Fruit fly (Drosophila melanogaster) whole organism, wandering third instar larva: ENCODE results near the gene CG42747.
A peak's percentile ranks its signal among the peaks of the same experiment; 100 is the strongest.

Source experiments
- Abd-B ChIP-seq: fragments of >200 bp; optimal IDR thresholded peaks from 2 replicates; lab custom pipeline; 2017; ENCODE audit warnings: missing biosample characterization, missing genetic modification characterization
- CG32264 ChIP-seq: fragments of 200-800 bp; sonication (Bioruptor generic); optimal IDR thresholded peaks from 2 replicates; lab custom pipeline; 2016; ENCODE audit warnings: missing biosample characterization, missing genetic modification characterization
- CG9705 ChIP-seq: fragments of 200-800 bp; sonication (Bioruptor generic); optimal IDR thresholded peaks from 2 replicates; lab custom pipeline; 2018; ENCODE audit warnings: missing biosample characterization, mild to moderate bottlenecking, missing genetic modification characterization
- CrebA ChIP-seq: fragments of 200-800 bp; sonication (Bioruptor generic); optimal IDR thresholded peaks from 2 replicates; lab custom pipeline; 2016; ENCODE audit warnings: missing biosample characterization, mild to moderate bottlenecking, missing genetic modification characterization, borderline replicate concordance
- Dfd ChIP-seq: fragments of >200 bp; optimal IDR thresholded peaks from 2 replicates; lab custom pipeline; 2017; ENCODE audit warnings: missing biosample characterization, missing genetic modification characterization
- Dif ChIP-seq: fragments of 200-275, 200-300 bp; sonication (Bioruptor generic); optimal IDR thresholded peaks from 2 replicates; lab custom pipeline; 2018; ENCODE audit warnings: missing biosample characterization, missing genetic modification characterization; ENCODE audit not compliant: partially characterized antibody
- GATAd ChIP-seq: sonication (Bioruptor generic); optimal IDR thresholded peaks from 2 replicates; lab custom pipeline; 2016; ENCODE audit warnings: missing biosample characterization, missing genetic modification characterization
- HLH106 ChIP-seq: fragments of 200-800 bp; optimal IDR thresholded peaks from 3 replicates; lab custom pipeline; 2019; ENCODE audit warnings: missing biosample characterization, mild to moderate bottlenecking, missing genetic modification characterization, moderate library complexity
- Hnf4 ChIP-seq: fragments of 200-800 bp; sonication (Bioruptor generic); optimal IDR thresholded peaks from 2 replicates; lab custom pipeline; 2016; ENCODE audit warnings: missing biosample characterization, mild to moderate bottlenecking, missing genetic modification characterization
- Hr78 ChIP-seq: fragments of >200 bp; optimal IDR thresholded peaks from 2 replicates; lab custom pipeline; 2017; ENCODE audit warnings: missing biosample characterization, missing genetic modification characterization
- Hr83 ChIP-seq: fragments of 200-300 bp; sonication (Bioruptor generic); optimal IDR thresholded peaks from 2 replicates; lab custom pipeline; 2016; ENCODE audit warnings: missing biosample characterization, mild to moderate bottlenecking, missing genetic modification characterization, moderate library complexity; ENCODE audit not compliant: poor library complexity, severe bottlenecking
- Jra ChIP-seq: sonication (Bioruptor generic); optimal IDR thresholded peaks from 2 replicates; lab custom pipeline; 2016; ENCODE audit warnings: missing biosample characterization, missing genetic modification characterization
- Mio ChIP-seq: sonication (Bioruptor generic); optimal IDR thresholded peaks from 2 replicates; lab custom pipeline; 2016; ENCODE audit warnings: missing biosample characterization, missing genetic modification characterization
- N ChIP-seq: fragments of >200 bp; optimal IDR thresholded peaks from 2 replicates; lab custom pipeline; 2018; ENCODE audit warnings: missing biosample characterization, missing external identifiers, missing genetic modification characterization
- OdsH ChIP-seq: fragments of 200-800 bp; sonication (Bioruptor generic); optimal IDR thresholded peaks from 2 replicates; lab custom pipeline; 2016; ENCODE audit warnings: missing biosample characterization, mild to moderate bottlenecking, missing genetic modification characterization
- Rel ChIP-seq, 2 experiments: fragments of 200-800 bp; sonication (Bioruptor generic) in 1 of 2; optimal IDR thresholded peaks; 2 replicates in 1 of 2; 3 replicates in 1 of 2; lab custom pipeline; 2016 to 2019; ENCODE audit warnings: mild to moderate bottlenecking in 2 of 2, missing biosample characterization in 2 of 2, missing genetic modification characterization in 2 of 2, moderate library complexity in 1 of 2
- Sp1 ChIP-seq: fragments of 200-800 bp; sonication (Bioruptor generic); optimal IDR thresholded peaks from 3 replicates; lab custom pipeline; 2019; ENCODE audit warnings: missing biosample characterization, mild to moderate bottlenecking, missing genetic modification characterization, moderate library complexity
- br ChIP-seq: fragments of 200-800 bp; sonication (Bioruptor generic); optimal IDR thresholded peaks from 2 replicates; lab custom pipeline; 2016; ENCODE audit warnings: missing biosample characterization, missing genetic modification characterization
- brk ChIP-seq: fragments of 200-800 bp; sonication (Bioruptor generic); optimal IDR thresholded peaks from 2 replicates; lab custom pipeline; 2016; ENCODE audit warnings: missing biosample characterization, mild to moderate bottlenecking, missing genetic modification characterization
- dl ChIP-seq, 2 experiments: fragments of 175-275, 200-275 bp in 1 of 2; fragments of 200-275 bp in 1 of 2; sonication (Bioruptor generic); optimal IDR thresholded peaks; lab custom pipeline; 2018; ENCODE audit warnings: mild to moderate bottlenecking in 2 of 2, missing biosample characterization in 2 of 2, missing genetic modification characterization in 2 of 2, moderate library complexity in 2 of 2; ENCODE audit not compliant: partially characterized antibody in 2 of 2, insufficient read depth in 1 of 2
- dmrt93B ChIP-seq: fragments of 200-800 bp; sonication (Bioruptor generic); optimal IDR thresholded peaks from 2 replicates; lab custom pipeline; 2018; ENCODE audit warnings: missing biosample characterization, mild to moderate bottlenecking, missing genetic modification characterization
- dsf ChIP-seq: sonication (Bioruptor generic); optimal IDR thresholded peaks from 2 replicates; lab custom pipeline; 2016; ENCODE audit warnings: missing biosample characterization, missing genetic modification characterization, borderline replicate concordance
- ey ChIP-seq: fragments of 200-800 bp; sonication (Bioruptor generic); optimal IDR thresholded peaks from 2 replicates; lab custom pipeline; 2016; ENCODE audit warnings: missing biosample characterization, missing genetic modification characterization
- foxo ChIP-seq, 2 experiments: fragments of 200-800 bp; sonication (Bioruptor generic); optimal IDR thresholded peaks; 2 replicates in 1 of 2; 3 replicates in 1 of 2; lab custom pipeline; 2016 to 2017; ENCODE audit warnings: missing biosample characterization in 2 of 2, missing genetic modification characterization in 2 of 2
- fru ChIP-seq: fragments of 200-800 bp; sonication (Bioruptor generic); optimal IDR thresholded peaks from 3 replicates; lab custom pipeline; 2016; ENCODE audit warnings: missing biosample characterization, mild to moderate bottlenecking, missing genetic modification characterization
- h ChIP-seq: fragments of 200-800 bp; sonication (Bioruptor generic); optimal IDR thresholded peaks from 3 replicates; lab custom pipeline; 2016; ENCODE audit warnings: missing biosample characterization, mild to moderate bottlenecking, missing genetic modification characterization
- jim ChIP-seq: fragments of 175-275, 200-325 bp; sonication (Bioruptor generic); optimal IDR thresholded peaks from 2 replicates; lab custom pipeline; 2016; ENCODE audit warnings: missing biosample characterization, mild to moderate bottlenecking, missing genetic modification characterization
- lola ChIP-seq: fragments of >200 bp; optimal IDR thresholded peaks from 2 replicates; lab custom pipeline; 2017; ENCODE audit warnings: missing biosample characterization, missing genetic modification characterization
- pan ChIP-seq: fragments of >200 bp; optimal IDR thresholded peaks from 2 replicates; lab custom pipeline; 2017
- psq ChIP-seq: fragments of 200-800 bp; sonication (Bioruptor generic); optimal IDR thresholded peaks from 3 replicates; lab custom pipeline; 2017; ENCODE audit warnings: missing biosample characterization, mild to moderate bottlenecking, missing genetic modification characterization, moderate library complexity
- rgr ChIP-seq: fragments of 200-800 bp; sonication (Bioruptor generic); optimal IDR thresholded peaks from 3 replicates; lab custom pipeline; 2016; ENCODE audit warnings: missing biosample characterization, mild to moderate bottlenecking, missing genetic modification characterization
- sage ChIP-seq: fragments of 200-800 bp; sonication (Bioruptor generic); optimal IDR thresholded peaks from 2 replicates; lab custom pipeline; 2016; ENCODE audit warnings: missing biosample characterization, mild to moderate bottlenecking, missing genetic modification characterization
- sv ChIP-seq: fragments of 200-800 bp; sonication (Bioruptor generic); optimal IDR thresholded peaks from 3 replicates; lab custom pipeline; 2016; ENCODE audit warnings: missing biosample characterization, missing genetic modification characterization
- tai ChIP-seq: sonication (Bioruptor generic); optimal IDR thresholded peaks from 2 replicates; lab custom pipeline; 2016; ENCODE audit warnings: missing biosample characterization, missing genetic modification characterization
- usp ChIP-seq: fragments of >200 bp; optimal IDR thresholded peaks from 2 replicates; lab custom pipeline; 2017; ENCODE audit warnings: missing biosample characterization, missing genetic modification characterization
- woc ChIP-seq: sonication (Bioruptor generic); optimal IDR thresholded peaks from 2 replicates; lab custom pipeline; 2016; ENCODE audit warnings: missing biosample characterization, mild to moderate bottlenecking, missing genetic modification characterization

CG42747 gene

DNA sequence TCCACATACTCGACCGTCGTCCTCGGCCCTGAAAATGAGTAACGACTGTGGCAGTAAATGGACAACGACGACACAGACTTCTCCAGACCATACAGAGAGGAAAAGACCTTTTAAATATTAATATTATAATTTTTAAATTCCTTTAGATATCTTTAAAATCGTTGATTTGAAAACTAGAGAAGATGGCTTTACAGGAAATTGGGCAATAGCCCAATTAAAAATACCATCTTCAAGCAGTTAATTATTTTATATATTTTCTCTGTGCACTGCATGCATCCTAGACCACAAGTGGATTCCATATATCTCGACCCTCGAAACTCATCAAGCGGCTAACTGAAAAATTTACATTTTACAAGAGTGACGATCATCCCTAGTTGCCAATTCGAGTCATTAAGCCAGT is 9.0 kb upstream of the CG42747 start:
- TF ChIP-seq rgr (GFP tag; lab: Kevin White, UChicago) (no peak), Hr83 (GFP tag; lab: Kevin White, UChicago) (no peak)

DNA sequence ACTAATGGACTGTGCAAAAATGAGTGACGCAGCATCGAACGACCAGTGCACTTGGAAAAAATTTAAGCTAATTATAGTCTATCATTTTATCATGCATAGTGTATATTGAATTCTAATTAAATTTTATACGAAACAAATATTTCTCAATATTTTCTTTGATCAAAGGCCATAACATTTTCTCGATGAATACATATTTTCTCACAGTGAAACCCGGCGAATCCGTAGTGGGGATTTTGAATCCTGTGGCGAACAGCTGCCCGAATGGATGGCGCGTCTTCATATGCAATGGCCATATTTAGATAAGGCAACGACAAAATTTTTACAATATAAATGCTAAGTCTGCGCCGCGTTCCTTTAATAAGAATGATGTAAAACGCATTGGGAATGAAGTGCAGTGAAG is 7.9 kb upstream of the CG42747 start:
- peak in 1 of 2 experiments; percentile 57 for TF ChIP-seq foxo (GFP tag; optimal IDR thresholded peaks at IDR 0.05; lab: Kevin White, UChicago)
- peak; percentile 70 for TF ChIP-seq fru (GFP tag; lab: Kevin White, UChicago)
- peak; percentile 64 for TF ChIP-seq ey (GFP tag; lab: Kevin White, UChicago)
- TF ChIP-seq pan (lab: Kevin White, UChicago): no peak
- peak; percentile 25 for TF ChIP-seq sage (GFP tag; lab: Kevin White, UChicago)
- TF ChIP-seq GATAd: no peak
- TF ChIP-seq rgr (GFP tag; lab: Kevin White, UChicago): peak; percentile 52
- TF ChIP-seq dmrt93B (GFP tag; lab: Kevin White, UChicago): peak; percentile 33
- peak; percentile 27 for TF ChIP-seq woc
- peak; percentile 20 for TF ChIP-seq tai
- TF ChIP-seq OdsH: peak; percentile 56
- TF ChIP-seq psq (GFP tag; lab: Kevin White, UChicago): peak; percentile 52
- TF ChIP-seq Sp1 (GFP tag; lab: Kevin White, UChicago): peak; percentile 64
- TF ChIP-seq HLH106: peak; percentile 50
- TF ChIP-seq Hnf4 (GFP tag; lab: Kevin White, UChicago): peak; percentile 21
- no peak for TF ChIP-seq Dif (GFP tag; lab: Kevin White, UChicago)
- TF ChIP-seq br: peak; percentile 36
- TF ChIP-seq sv (GFP tag; lab: Kevin White, UChicago): no peak
- TF ChIP-seq h (GFP tag; lab: Kevin White, UChicago): peak; percentile 68
- TF ChIP-seq, all 38 proteins: peak for 15

DNA sequence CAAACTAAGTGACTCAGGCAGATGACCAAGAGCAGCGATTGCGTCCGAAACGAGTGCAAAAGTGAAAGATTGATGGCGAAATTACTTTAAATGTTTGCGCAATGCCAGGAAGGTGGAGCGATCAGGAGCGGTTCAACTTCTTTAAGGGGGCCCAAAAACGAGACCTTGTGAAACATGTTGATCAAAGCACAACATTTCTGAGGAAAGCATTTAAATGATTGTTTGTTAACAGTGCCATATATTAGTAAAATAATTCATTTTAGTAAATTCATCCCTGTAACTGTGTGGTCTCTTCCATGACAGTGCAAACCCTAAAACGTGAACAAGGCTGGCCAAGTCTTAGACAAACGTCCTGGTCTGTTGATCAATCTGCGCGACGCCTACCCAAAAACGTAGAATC is 4.5 kb upstream of the CG42747 start:
- no peak for TF ChIP-seq CG9705 (GFP tag; lab: Kevin White, UChicago)
- no peak for TF ChIP-seq br
- TF ChIP-seq Hr78: no peak
- TF ChIP-seq sv (GFP tag; lab: Kevin White, UChicago): no peak
- TF ChIP-seq rgr (GFP tag; lab: Kevin White, UChicago): no peak
- no peak for TF ChIP-seq tai
- TF ChIP-seq dmrt93B (GFP tag; lab: Kevin White, UChicago): no peak
- peak; percentile 37 for TF ChIP-seq HLH106
- no peak for TF ChIP-seq Rel (GFP tag; optimal IDR thresholded peaks at IDR 0.05; lab: Kevin White, UChicago)
- no peak for TF ChIP-seq Rel (tag; optimal IDR thresholded peaks at IDR 0.05; lab: Kevin White, UChicago)
- no peak for TF ChIP-seq dsf (GFP tag; lab: Kevin White, UChicago)
- no peak for TF ChIP-seq GATAd
- TF ChIP-seq Mio (GFP tag; lab: Kevin White, UChicago): no peak
- TF ChIP-seq sage (GFP tag; lab: Kevin White, UChicago): no peak
- TF ChIP-seq dl (GFP tag; optimal IDR thresholded peaks at IDR 0.05; lab: Kevin White, UChicago; ENCODE audit: insufficient read depth in 1 of 2, partially characterized antibody in 2 of 2): no peak
- peak in 1 of 2 experiments; percentile 21 for TF ChIP-seq foxo (GFP tag; optimal IDR thresholded peaks at IDR 0.05; lab: Kevin White, UChicago)
- TF ChIP-seq pan (lab: Kevin White, UChicago): no peak
- TF ChIP-seq Sp1 (GFP tag; lab: Kevin White, UChicago): peak; percentile 13
- no peak for TF ChIP-seq jim (GFP tag; lab: Kevin White, UChicago)
- TF ChIP-seq Hr83 (GFP tag; lab: Kevin White, UChicago): no peak
- TF ChIP-seq usp: no peak
- TF ChIP-seq h (GFP tag; lab: Kevin White, UChicago): peak; percentile 42
- no peak for TF ChIP-seq brk (GFP tag; lab: Kevin White, UChicago)
- no peak for TF ChIP-seq lola
- TF ChIP-seq Jra (GFP tag; lab: Kevin White, UChicago): no peak
- TF ChIP-seq CrebA (GFP tag; lab: Kevin White, UChicago): no peak
- no peak for TF ChIP-seq N (GFP tag; lab: Kevin White, UChicago)
- no peak for TF ChIP-seq psq (GFP tag; lab: Kevin White, UChicago)
- TF ChIP-seq woc: no peak
- no peak for TF ChIP-seq Hnf4 (GFP tag; lab: Kevin White, UChicago)
- TF ChIP-seq Dif (GFP tag; lab: Kevin White, UChicago): no peak
- TF ChIP-seq CG32264 (GFP tag; lab: Kevin White, UChicago): no peak
- TF ChIP-seq Dfd: no peak
- TF ChIP-seq Abd-B (GFP tag; lab: Kevin White, UChicago): no peak
- TF ChIP-seq ey (GFP tag; lab: Kevin White, UChicago): peak; percentile 24
- no peak for TF ChIP-seq fru (GFP tag; lab: Kevin White, UChicago)
